Worm (Caenorhabditis elegans): ENCODE results near the gene K07H8.7.

K07H8.7 gene

ce11 chrIV:8260848-8261638 lies 1.2 kb upstream of the K07H8.7 start, which contains the start of gene vit-6 (continued):
- no peak for TF ChIP-seq vab-7 (GFP tag; IDR thresholded peaks at IDR 0.05)
- no peak for TF ChIP-seq ceh-82 (tag; optimal IDR thresholded peaks at IDR 0.05)
- no peak for TF ChIP-seq ceh-62 (tag; optimal IDR thresholded peaks at IDR 0.05)
- no peak for TF ChIP-seq nhr-6 (tag; optimal IDR thresholded peaks at IDR 0.05)
- 0 out of 2 replicates have a peak, but pooled peaks have one; percentile 70 for TF ChIP-seq daf-8 (GFP tag; IDR thresholded peaks at IDR 0.05)
- peak; percentile 69 for TF ChIP-seq nhr-48 (tag; optimal IDR thresholded peaks at IDR 0.05)
- 0 out of 2 replicates have a peak, but pooled peaks have one; percentile 14 for TF ChIP-seq ctbp-1 (GFP tag; IDR thresholded peaks at IDR 0.05)
- no peak for TF ChIP-seq spr-3 (GFP tag; optimal IDR thresholded peaks at IDR 0.05)
- no peak for TF ChIP-seq lin-29 (GFP tag; IDR thresholded peaks at IDR 0.05)
- no peak for TF ChIP-seq mep-1 (tag; optimal IDR thresholded peaks at IDR 0.05)
- peak; percentile 73 for TF ChIP-seq zfp-3 (GFP tag; conservative IDR thresholded peaks at IDR 0.05)
- no peak for TF ChIP-seq mxl-3 (GFP tag; optimal IDR thresholded peaks at IDR 0.05)
- peak; percentile 34; the same call in 1 of the 2 replicates for TF ChIP-seq mdt-29 (GFP tag; IDR thresholded peaks at IDR 0.05)
- no peak for TF ChIP-seq ces-1 (GFP tag; optimal IDR thresholded peaks at IDR 0.05)
- TF ChIP-seq F37D6.2 (tag; optimal IDR thresholded peaks at IDR 0.05), result no peak
- no peak for TF ChIP-seq spr-1 (tag; optimal IDR thresholded peaks at IDR 0.05)
- TF ChIP-seq ceh-32 (tag; optimal IDR thresholded peaks at IDR 0.05; ENCODE audit: poor library complexity), result no peak
- TF ChIP-seq fos-1 (tag; optimal IDR thresholded peaks at IDR 0.05), result no peak
- no peak for TF ChIP-seq gei-8 (GFP tag; optimal IDR thresholded peaks at IDR 0.05)
- no peak for TF ChIP-seq F44E2.7 (GFP tag; IDR thresholded peaks at IDR 0.05)
- 0 out of 2 replicates have a peak, but pooled peaks have one; percentile 41 for TF ChIP-seq pha-4 (GFP tag; IDR thresholded peaks at IDR 0.05)
- no peak for TF ChIP-seq pha-4 (tag; optimal IDR thresholded peaks at IDR 0.05)
- no peak for TF ChIP-seq nhr-41 (GFP tag; IDR thresholded peaks at IDR 0.05)
- no peak for TF ChIP-seq zip-2 (tag; optimal IDR thresholded peaks at IDR 0.05)
- no peak for TF ChIP-seq ztf-7 (tag; optimal IDR thresholded peaks at IDR 0.05)
- no peak for TF ChIP-seq madf-9 (GFP tag; conservative IDR thresholded peaks at IDR 0.05)
- TF ChIP-seq sdz-12 (GFP tag; optimal IDR thresholded peaks at IDR 0.05), result no peak
- no peak for TF ChIP-seq snpc-1.2 (GFP tag; IDR thresholded peaks at IDR 0.05)
- TF ChIP-seq dve-1 (tag; optimal IDR thresholded peaks at IDR 0.05; ENCODE audit: insufficient read depth), result peak; percentile 15
- no peak for TF ChIP-seq hlh-30 (tag; optimal IDR thresholded peaks at IDR 0.05; ENCODE audit: insufficient read depth)
- TF ChIP-seq daf-19 (GFP tag; conservative IDR thresholded peaks at IDR 0.05), result no peak
- TF ChIP-seq zip-11 (GFP tag; IDR thresholded peaks at IDR 0.05), result no peak
- no peak for TF ChIP-seq snpc-4 (tag; optimal IDR thresholded peaks at IDR 0.05)
- no peak for TF ChIP-seq ZK337.2 (GFP tag; IDR thresholded peaks at IDR 0.05)
- TF ChIP-seq mdl-1 (tag; optimal IDR thresholded peaks at IDR 0.05), result no peak
- TF ChIP-seq rbr-2 (tag; optimal IDR thresholded peaks at IDR 0.05), result no peak
- TF ChIP-seq aly-2 (tag; optimal IDR thresholded peaks at IDR 0.05), result no peak
- TF ChIP-seq lin-1 (GFP tag; IDR thresholded peaks at IDR 0.05), result no peak
- TF ChIP-seq lir-3 (tag; optimal IDR thresholded peaks at IDR 0.05), result no peak
- no peak for TF ChIP-seq nhr-111 (GFP tag; optimal IDR thresholded peaks at IDR 0.05)
- no peak for TF ChIP-seq lsy-2 (tag; optimal IDR thresholded peaks at IDR 0.05)
- TF ChIP-seq mxl-2 (GFP tag; conservative IDR thresholded peaks at IDR 0.05), result 0 out of 2 replicates have a peak, but pooled peaks have one; percentile 17
- no peak for TF ChIP-seq R02D3.7 (tag; optimal IDR thresholded peaks at IDR 0.05)
- no peak for TF ChIP-seq Y5F2A.4 (GFP tag; optimal IDR thresholded peaks at IDR 0.05)
- no peak for TF ChIP-seq nhr-42 (GFP tag; IDR thresholded peaks at IDR 0.05)
- TF ChIP-seq dmd-9 (GFP tag; IDR thresholded peaks at IDR 0.05), result no peak
- TF ChIP-seq Y75B8A.6 (GFP tag; IDR thresholded peaks at IDR 0.05), result 0 out of 2 replicates have a peak, but pooled peaks have one; percentile 66
- no peak for TF ChIP-seq F10B5.3 (tag; optimal IDR thresholded peaks at IDR 0.05)
- no peak for TF ChIP-seq T26A8.4 (GFP tag; IDR thresholded peaks at IDR 0.05)
- no peak for TF ChIP-seq nhr-11 (tag; optimal IDR thresholded peaks at IDR 0.05)

All from whole organism, L4 larva.